Worm (Caenorhabditis elegans) whole organism, midembryonic: ENCODE measurements around the gene ubq-2.

Experiments
- T22C8.4 ChIP-seq: fragments of 200-800 bp; sonication (Bioruptor generic); IDR thresholded peaks from 2 replicates; pipeline ENCODE4 v1.3.6; 2022; ENCODE audit warnings: missing genetic modification characterization, missing compliant biosample characterization
- cog-1 ChIP-seq: sonication (generic microtip); optimal IDR thresholded peaks from 2 replicates; lab custom pipeline; 2016; ENCODE audit warnings: missing genetic modification characterization, missing compliant biosample characterization
- flt-1 ChIP-seq: fragments of 200-800 bp; sonication (Bioruptor generic); IDR thresholded peaks from 2 replicates; pipeline ENCODE4 v1.3.6; 2022; ENCODE audit warnings: missing genetic modification characterization, missing compliant biosample characterization
- klf-2 ChIP-seq: fragments of 200-800 bp; sonication (Bioruptor generic); conservative IDR thresholded peaks from 2 replicates; pipeline ENCODE4 v1.3.6; 2022; ENCODE audit warnings: missing genetic modification reagents, missing genetic modification characterization, missing compliant biosample characterization
- tab-1 ChIP-seq: fragments of 200-800 bp; sonication (Bioruptor generic); IDR thresholded peaks from 2 replicates; pipeline ENCODE4 v1.3.6; 2022; ENCODE audit warnings: missing genetic modification characterization, missing compliant biosample characterization

ce11 chrIII:12934417-12934816, 43.9 kb downstream of the ubq-2 start, which contains the start of gene epg-3:
- TF ChIP-seq flt-1 (no peak), cog-1 (no peak), tab-1 (GFP tag; lab: Robert Waterston, UW) (no peak), klf-2 (GFP tag; lab: Robert Waterston, UW) (no peak), T22C8.4 (GFP tag; lab: Robert Waterston, UW) (no peak)
